Fruit fly (Drosophila melanogaster): Measurements from ENCODE around the gene Nepl17.

Gene Nepl17

dm6 chr3R:28856140-28856539, 16.6 kb upstream of the Nepl17 start:
- TF ChIP-seq CG10321 (GFP tag; IDR thresholded peaks at IDR 0.05) = no peak
- TF ChIP-seq rib (GFP tag; IDR thresholded peaks at IDR 0.05) = no peak
- TF ChIP-seq CG8281 (tag; optimal IDR thresholded peaks at IDR 0.05) = peak; percentile 44
- no peak for TF ChIP-seq vvl (GFP tag; IDR thresholded peaks at IDR 0.05)
- TF ChIP-seq sr (GFP tag; IDR thresholded peaks at IDR 0.05) = 0 out of 3 replicates have a peak, but pooled peaks have one; percentile 8
- peak; percentile 33 for TF ChIP-seq CG15601 (tag; optimal IDR thresholded peaks at IDR 0.05)
- TF ChIP-seq Med (GFP tag) = peak; percentile 37
- peak; percentile 5 for TF ChIP-seq CG14710 (tag; optimal IDR thresholded peaks at IDR 0.05)
- peak; percentile 3 for TF ChIP-seq CG10431 (GFP tag; optimal IDR thresholded peaks at IDR 0.05)
- TF ChIP-seq CG17568 (GFP tag; optimal IDR thresholded peaks at IDR 0.05) = peak; percentile 31
- TF ChIP-seq maf-S (GFP tag; optimal IDR thresholded peaks at IDR 0.05) = no peak
- TF ChIP-seq org-1 (GFP tag; optimal IDR thresholded peaks at IDR 0.05) = no peak
- TF ChIP-seq ATbp (GFP tag; optimal IDR thresholded peaks at IDR 0.05) = peak; percentile 25
- no peak for TF ChIP-seq CG12155 (GFP tag; optimal IDR thresholded peaks at IDR 0.05)
- TF ChIP-seq CG17385 (GFP tag; optimal IDR thresholded peaks at IDR 0.05) = no peak
- TF ChIP-seq sens (GFP tag) = peak; percentile 76
- no peak for TF ChIP-seq CG12104 (GFP tag; optimal IDR thresholded peaks at IDR 0.05)
- no peak for TF ChIP-seq schlank (tag; optimal IDR thresholded peaks at IDR 0.05)
- peak in 1 of 2 experiments; percentile 7 for TF ChIP-seq bsh (GFP tag; optimal IDR thresholded peaks at IDR 0.05)
- TF ChIP-seq CG8478 (optimal IDR thresholded peaks at IDR 0.05) = no peak
- peak in 1 of 3 experiments; percentile 76 for TF ChIP-seq Stat92E (GFP tag; optimal IDR thresholded peaks at IDR 0.05)
- TF ChIP-seq run (tag; optimal IDR thresholded peaks at IDR 0.05) = peak; percentile 2
- no peak for TF ChIP-seq CG33557 (GFP tag; optimal IDR thresholded peaks at IDR 0.05)

- TF ChIP-seq chn (GFP tag; optimal IDR thresholded peaks at IDR 0.05) (no peak), CG9727 (GFP tag; optimal IDR thresholded peaks at IDR 0.05) (no peak)
These were observed 15.9 kb upstream of the Nepl17 start for dm6 chr3R:28856829-28857228.

- TF ChIP-seq HLH3B (GFP tag; IDR thresholded peaks at IDR 0.05) (peak; percentile 56), Mrtf (GFP tag; IDR thresholded peaks at IDR 0.05) (0 out of 3 replicates have a peak, but pooled peaks have one; percentile 25), wek (GFP tag; optimal IDR thresholded peaks at IDR 0.05) (no peak), nerfin-1 (tag; optimal IDR thresholded peaks at IDR 0.05) (no peak), CG16813 (GFP tag; IDR thresholded peaks at IDR 0.05; ENCODE audit: partially characterized antibody) (no peak), Awh (GFP tag; IDR thresholded peaks at IDR 0.05) (no peak), CG6272 (GFP tag; IDR thresholded peaks at IDR 0.05) (no peak), CG7372 (GFP tag; IDR thresholded peaks at IDR 0.05) (0 out of 2 replicates have a peak, but pooled peaks have one; percentile 20), tll (GFP tag; optimal IDR thresholded peaks at IDR 0.05) (no peak), D19B (GFP tag; optimal IDR thresholded peaks at IDR 0.05) (no peak), CG3838 (GFP tag; optimal IDR thresholded peaks at IDR 0.05) (no peak), gro (GFP tag; optimal IDR thresholded peaks at IDR 0.05) (no peak), YL-1 (GFP tag; optimal IDR thresholded peaks at IDR 0.05) (no peak), CG15696 (tag; optimal IDR thresholded peaks at IDR 0.05) (peak; percentile 1), crol (GFP tag; IDR thresholded peaks at IDR 0.05) (no peak; the same call in 1 of the 2 replicates), bigmax (GFP tag; optimal IDR thresholded peaks at IDR 0.05) (no peak), CG14441 (GFP tag; IDR thresholded peaks at IDR 0.05) (peak; percentile 45), CG31365 (tag; optimal IDR thresholded peaks at IDR 0.05) (peak; percentile 13), CG10209 (GFP tag; optimal IDR thresholded peaks at IDR 0.05) (peak; percentile 42), Mad (GFP tag; optimal IDR thresholded peaks at IDR 0.05) (no peak), MTF-1 (GFP tag; optimal IDR thresholded peaks at IDR 0.05; ENCODE audit: borderline replicate concordance) (no peak), dpn (GFP tag; optimal IDR thresholded peaks at IDR 0.05) (peak in 1 of 2 experiments; percentile 50), unpg (GFP tag; optimal IDR thresholded peaks at IDR 0.05) (peak; percentile 48)
These were observed 15.2 kb upstream of the Nepl17 start for dm6 chr3R:28857287-28858024.
